Worm (Caenorhabditis elegans) whole organism, early embryonic: ENCODE measurements around the gene ZK1010.2.

Source experiments
- B0310.2 ChIP-seq: sonication (generic microtip); optimal IDR thresholded peaks from 2 replicates; lab custom pipeline; 2016; ENCODE audit warnings: mild to moderate bottlenecking, missing genetic modification characterization, missing compliant biosample characterization
- F13C5.2 ChIP-seq: sonication (generic microtip); optimal IDR thresholded peaks from 2 replicates; lab custom pipeline; 2017; ENCODE audit warnings: mild to moderate bottlenecking, missing genetic modification characterization, inconsistent platforms, missing compliant biosample characterization
- aly-1 ChIP-seq: sonication (generic microtip); optimal IDR thresholded peaks from 2 replicates; lab custom pipeline; 2016; ENCODE audit warnings: missing genetic modification characterization, missing compliant biosample characterization
- ama-1 ChIP-seq: fragments of 150-350 bp; optimal IDR thresholded peaks from 2 replicates; lab custom pipeline; 2014
- ceh-13 ChIP-seq: fragments of 200-800 bp; sonication (Bioruptor generic); optimal IDR thresholded peaks from 2 replicates; lab custom pipeline; 2018; ENCODE audit warnings: mild to moderate bottlenecking, missing genetic modification characterization, missing compliant biosample characterization
- ets-7 ChIP-seq: sonication (generic microtip); optimal IDR thresholded peaks from 2 replicates; lab custom pipeline; 2016; ENCODE audit warnings: missing genotype, missing genetic modification characterization, missing compliant biosample characterization
- flt-1 ChIP-seq: fragments of 200-800 bp; sonication (Bioruptor generic); IDR thresholded peaks from 2 replicates; pipeline ENCODE4 v1.3.6; 2022; ENCODE audit warnings: missing genetic modification characterization, missing compliant biosample characterization
- hmbx-1 ChIP-seq: sonication (generic microtip); optimal IDR thresholded peaks from 2 replicates; lab custom pipeline; 2016; ENCODE audit warnings: mild to moderate bottlenecking, missing genetic modification characterization, missing compliant biosample characterization
- hmg-4 ChIP-seq: fragments of 200-800 bp; sonication (Bioruptor generic); optimal IDR thresholded peaks from 2 replicates; lab custom pipeline; 2018; ENCODE audit warnings: mild to moderate bottlenecking, missing genetic modification characterization, missing compliant biosample characterization
- hnd-1 ChIP-seq: sonication (generic microtip); optimal IDR thresholded peaks from 2 replicates; lab custom pipeline; 2016; ENCODE audit warnings: missing genetic modification characterization, missing compliant biosample characterization
- scrt-1 ChIP-seq: fragments of 200-800 bp; sonication (Bioruptor generic); IDR thresholded peaks from 2 replicates; pipeline ENCODE4 v1.3.6; 2022; ENCODE audit warnings: missing genetic modification characterization, missing compliant biosample characterization
- sea-1 ChIP-seq: fragments of 200-800 bp; sonication (Bioruptor generic); conservative IDR thresholded peaks from 2 replicates; pipeline ENCODE4 v1.3.6; 2022; ENCODE audit warnings: missing genetic modification characterization, missing compliant biosample characterization
- tbx-11 ChIP-seq: fragments of 200-800 bp; sonication (Bioruptor generic); IDR thresholded peaks from 2 replicates; pipeline ENCODE4 v1.3.6; 2022; ENCODE audit warnings: missing genetic modification characterization, missing compliant biosample characterization
- tra-4 ChIP-seq: sonication (generic microtip); optimal IDR thresholded peaks from 2 replicates; lab custom pipeline; 2017; ENCODE audit warnings: missing genetic modification characterization, missing compliant biosample characterization

DNA sequence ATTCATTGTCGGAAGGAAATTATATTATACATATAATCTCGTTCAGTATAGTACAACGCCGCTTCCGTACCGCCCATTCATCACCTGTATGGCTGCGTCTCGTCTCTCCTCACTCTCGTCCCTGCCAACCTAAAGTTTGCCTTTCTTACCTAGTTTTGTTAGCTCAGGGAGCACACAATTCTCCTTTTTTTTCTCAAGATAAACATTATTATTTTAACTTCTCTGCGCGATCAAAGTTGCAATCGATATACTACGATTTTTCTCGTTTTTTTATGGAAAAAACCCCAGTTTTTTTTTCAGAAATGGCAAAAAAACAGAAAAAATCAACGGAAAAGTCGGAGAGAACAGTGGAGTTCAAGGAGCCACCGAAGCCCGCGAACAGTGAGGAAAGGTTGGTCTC is 43.2 kb downstream of the ZK1010.2 start, which contains the start of gene epg-3:
- no peak for TF ChIP-seq F13C5.2 (tag; lab: Kevin White, UChicago)
- TF ChIP-seq flt-1 (GFP tag; lab: Robert Waterston, UW): no peak
- no peak for TF ChIP-seq ets-7 (tag; lab: Kevin White, UChicago)
- no peak for TF ChIP-seq ceh-13
- no peak for TF ChIP-seq ama-1 (lab: Kevin White, UChicago)
- TF ChIP-seq tbx-11 (GFP tag; lab: Robert Waterston, UW): no peak
- TF ChIP-seq tra-4 (tag; lab: Kevin White, UChicago): no peak
- TF ChIP-seq hmg-4 (GFP tag; lab: Kevin White, UChicago): no peak
- TF ChIP-seq hnd-1 (tag; lab: Kevin White, UChicago): no peak
- no peak for TF ChIP-seq hmbx-1 (tag; lab: Kevin White, UChicago)
- no peak for TF ChIP-seq aly-1 (tag; lab: Kevin White, UChicago)
- no peak for TF ChIP-seq scrt-1 (GFP tag; lab: Robert Waterston, UW)
- TF ChIP-seq sea-1 (GFP tag; lab: Robert Waterston, UW): no peak
- TF ChIP-seq B0310.2: no peak
